Fruit fly (Drosophila melanogaster): Measurements from ENCODE around the gene Muc68D.

- TF ChIP-seq CG3919 (GFP tag; optimal IDR thresholded peaks at IDR 0.05) (no peak), svp (GFP tag) (no peak), CG4318 (GFP tag; optimal IDR thresholded peaks at IDR 0.05) (no peak), CG10669 (GFP tag; optimal IDR thresholded peaks at IDR 0.05) (no peak), fd85E (GFP tag; optimal IDR thresholded peaks at IDR 0.05) (no peak), Hr38 (GFP tag; optimal IDR thresholded peaks at IDR 0.05) (no peak), net (GFP tag; optimal IDR thresholded peaks at IDR 0.05) (no peak), Sox102F (GFP tag; optimal IDR thresholded peaks at IDR 0.05) (no peak), Blimp-1 (GFP tag; optimal IDR thresholded peaks at IDR 0.05) (no peak), CG11902 (GFP tag; optimal IDR thresholded peaks at IDR 0.05) (no peak), lz (GFP tag; optimal IDR thresholded peaks at IDR 0.05) (no peak), fd59A (GFP tag; optimal IDR thresholded peaks at IDR 0.05) (no peak)
Observed at dm6 chr3L:11765695-11766232, 6.2 kb downstream of the Muc68D start, which contains the start of gene loaf.

All from whole organism, prepupa.